Worm (Caenorhabditis elegans): Measurements from ENCODE around the gene dagl-2.

DNA sequence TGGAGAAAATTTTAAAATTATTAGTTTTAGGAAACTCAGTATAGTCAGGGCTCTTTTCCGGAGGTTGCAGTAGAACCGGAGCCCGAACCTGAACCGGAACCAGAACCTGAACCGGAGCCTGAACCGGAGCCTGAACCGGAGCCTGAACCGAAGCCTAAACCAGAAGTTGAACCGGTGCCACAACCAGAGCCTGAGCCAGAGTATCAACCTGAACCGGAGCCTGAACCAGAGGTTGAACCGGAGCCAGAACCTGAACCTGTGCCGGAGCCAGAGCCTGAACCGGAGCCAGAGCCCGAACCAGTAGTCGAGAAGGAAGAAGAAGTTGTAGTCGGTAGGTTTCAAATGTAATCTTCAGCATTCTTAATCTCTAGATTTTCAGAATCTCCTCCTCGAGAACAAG is 14.6 kb downstream of the dagl-2 start:
- no peak for TF ChIP-seq nhr-77 (tag; optimal IDR thresholded peaks at IDR 0.05)
- TF ChIP-seq dmd-4 (tag; optimal IDR thresholded peaks at IDR 0.05), result no peak
- no peak for TF ChIP-seq nhr-21 (tag; optimal IDR thresholded peaks at IDR 0.05)
- no peak for TF ChIP-seq blmp-1 (tag; optimal IDR thresholded peaks at IDR 0.05; ENCODE audit: insufficient read depth)
- no peak for TF ChIP-seq nhr-237 (tag; optimal IDR thresholded peaks at IDR 0.05)
- TF ChIP-seq snpc-4 (tag; optimal IDR thresholded peaks at IDR 0.05), result no peak
- TF ChIP-seq nhr-129 (tag; optimal IDR thresholded peaks at IDR 0.05), result no peak
